Fruit fly (Drosophila melanogaster) whole organism, embryonic: ENCODE data around the gene CG17139.

Experiments
- Abd-B ChIP-seq: fragments of 200-800 bp; sonication (Bioruptor generic); optimal IDR thresholded peaks from 2 replicates; lab custom pipeline; 2018; ENCODE audit warnings: missing biosample characterization, mild to moderate bottlenecking, missing genetic modification characterization, moderate library complexity
- Aef1 ChIP-seq: fragments of 200-800 bp; sonication (Bioruptor generic); IDR thresholded peaks from 3 replicates; pipeline ENCODE4 v1.3.6; 2022; ENCODE audit warnings: missing biosample characterization, missing genetic modification characterization
- BEAF-32 ChIP-seq: fragments of 200-800 bp; sonication (Bioruptor generic); optimal IDR thresholded peaks from 3 replicates; lab custom pipeline; 2017; ENCODE audit warnings: missing biosample characterization, missing genetic modification characterization, mild to moderate bottlenecking, moderate library complexity, missing genetic modification reagents
- Bdp1 ChIP-seq: fragments of 200-800 bp; sonication (Bioruptor generic); optimal IDR thresholded peaks from 3 replicates; lab custom pipeline; 2016; ENCODE audit warnings: missing biosample characterization, missing genetic modification characterization
- BtbVII ChIP-seq: fragments of 200-800 bp; sonication (Bioruptor generic); optimal IDR thresholded peaks from 3 replicates; lab custom pipeline; 2017; ENCODE audit warnings: missing biosample characterization, mild to moderate bottlenecking, missing genetic modification characterization
- CG10462 ChIP-seq: fragments of 200-800 bp; sonication (Bioruptor generic); optimal IDR thresholded peaks from 2 replicates; lab custom pipeline; 2016; ENCODE audit warnings: missing biosample characterization, missing genetic modification characterization
- CG11560 ChIP-seq: fragments of 200-800 bp; sonication (Bioruptor generic); IDR thresholded peaks from 3 replicates; pipeline ENCODE4 v1.3.6; 2022; ENCODE audit warnings: missing biosample characterization, missing genetic modification characterization
- CG13424 ChIP-seq: fragments of 200-800 bp; sonication (Bioruptor generic); optimal IDR thresholded peaks from 2 replicates; lab custom pipeline; 2019; ENCODE audit warnings: missing biosample characterization, mild to moderate bottlenecking, missing genetic modification characterization, moderate library complexity
- CG13775 ChIP-seq: fragments of 200-800 bp; sonication (Bioruptor generic); optimal IDR thresholded peaks from 3 replicates; lab custom pipeline; 2017; ENCODE audit warnings: missing biosample characterization, mild to moderate bottlenecking, missing genetic modification characterization
- CG15011 ChIP-seq: fragments of 200-800 bp; sonication (Bioruptor generic); optimal IDR thresholded peaks from 3 replicates; lab custom pipeline; 2018; ENCODE audit warnings: missing biosample characterization, mild to moderate bottlenecking, missing genetic modification characterization
- CG15073 ChIP-seq: fragments of 200-800 bp; sonication (Bioruptor generic); optimal IDR thresholded peaks from 2 replicates; lab custom pipeline; 2016; ENCODE audit warnings: missing biosample characterization, missing genetic modification characterization
- CG1529 ChIP-seq: fragments of 200-800 bp; sonication (Bioruptor generic); optimal IDR thresholded peaks from 3 replicates; lab custom pipeline; 2018; ENCODE audit warnings: missing biosample characterization, missing genetic modification characterization
- CG15479 ChIP-seq: fragments of 200-800 bp; sonication (Bioruptor generic); optimal IDR thresholded peaks from 3 replicates; lab custom pipeline; 2019; ENCODE audit warnings: missing biosample characterization, mild to moderate bottlenecking, missing genetic modification characterization, moderate library complexity
- CG30403 ChIP-seq: fragments of 200-800 bp; sonication (Bioruptor generic); optimal IDR thresholded peaks from 3 replicates; lab custom pipeline; 2016; ENCODE audit warnings: missing biosample characterization, missing genetic modification characterization
- CG30431 ChIP-seq: fragments of 200-800 bp; sonication (Bioruptor generic); optimal IDR thresholded peaks from 2 replicates; lab custom pipeline; 2017; ENCODE audit warnings: missing biosample characterization, missing genetic modification characterization
- CG3281 ChIP-seq: fragments of 200-800 bp; sonication (Bioruptor generic); optimal IDR thresholded peaks from 3 replicates; lab custom pipeline; 2017; ENCODE audit warnings: missing biosample characterization, mild to moderate bottlenecking, missing genetic modification characterization
- CG34224 ChIP-seq: fragments of 200-800 bp; sonication (Bioruptor generic); IDR thresholded peaks from 3 replicates; pipeline ENCODE4 v1.3.6; 2022; ENCODE audit warnings: missing biosample characterization, missing genetic modification characterization; ENCODE audit not compliant: partially characterized antibody
- CG4360 ChIP-seq: fragments of 200-800 bp; sonication (Bioruptor generic); IDR thresholded peaks from 2 replicates; pipeline ENCODE4 v1.3.6; 2022; ENCODE audit warnings: missing biosample characterization, missing genetic modification characterization
- CG6254 ChIP-seq: fragments of 200-800 bp; sonication (Bioruptor generic); optimal IDR thresholded peaks from 3 replicates; lab custom pipeline; 2017; ENCODE audit warnings: mild to moderate bottlenecking, missing biosample characterization, missing genetic modification reagents, missing genetic modification characterization
- CG6683 ChIP-seq: fragments of 200-800 bp; sonication (Bioruptor generic); optimal IDR thresholded peaks from 2 replicates; lab custom pipeline; 2017; ENCODE audit warnings: missing biosample characterization, mild to moderate bottlenecking, missing genetic modification characterization, missing genetic modification reagents
- CG6854 ChIP-seq: fragments of 200-800 bp; sonication (Bioruptor generic); optimal IDR thresholded peaks from 3 replicates; lab custom pipeline; 2017; ENCODE audit warnings: missing biosample characterization, mild to moderate bottlenecking, missing genetic modification characterization
- CG7556 ChIP-seq: fragments of 200-800 bp; sonication (Bioruptor generic); optimal IDR thresholded peaks from 2 replicates; lab custom pipeline; 2017; ENCODE audit warnings: missing biosample characterization, mild to moderate bottlenecking, missing genetic modification characterization
- Ets65A ChIP-seq: fragments of 200-800 bp; sonication (Bioruptor generic); peaks from one replicate; lab custom pipeline; 2016; ENCODE audit warnings: missing biosample characterization, missing genetic modification characterization
- Med ChIP-seq: fragments of 200-800 bp; sonication (Bioruptor generic); peaks from one replicate; lab custom pipeline; 2016; ENCODE audit warnings: missing biosample characterization, missing genetic modification characterization, mild to moderate bottlenecking, inconsistent platforms, moderate library complexity
- Meics ChIP-seq: fragments of 200-800 bp; sonication (Bioruptor generic); optimal IDR thresholded peaks from 2 replicates; lab custom pipeline; 2017; ENCODE audit warnings: missing biosample characterization, mild to moderate bottlenecking, missing genetic modification characterization
- Optix ChIP-seq: fragments of 200-800 bp; sonication (Bioruptor generic); IDR thresholded peaks from 3 replicates; pipeline ENCODE4 v1.3.6; 2022; ENCODE audit warnings: missing biosample characterization, missing genetic modification characterization
- Pdp1 ChIP-seq, 2 experiments: fragments of 200-800 bp; sonication (Bioruptor generic); optimal IDR thresholded peaks; 3 replicates each; lab custom pipeline; 2016; ENCODE audit warnings: missing biosample characterization in 2 of 2, missing genetic modification characterization in 2 of 2, mild to moderate bottlenecking in 1 of 2, moderate library complexity in 1 of 2
- Rx ChIP-seq: fragments of 200-800 bp; sonication (Bioruptor generic); IDR thresholded peaks from 2 replicates; pipeline ENCODE4 v1.3.6; 2022; ENCODE audit warnings: missing biosample characterization, missing genetic modification characterization
- Sry-β ChIP-seq: fragments of 200-800 bp; sonication (Bioruptor generic); optimal IDR thresholded peaks from 2 replicates; lab custom pipeline; 2018; ENCODE audit warnings: missing biosample characterization, mild to moderate bottlenecking, missing genetic modification characterization, moderate library complexity
- ab ChIP-seq: fragments of 200-800 bp; sonication (Bioruptor generic); optimal IDR thresholded peaks from 2 replicates; lab custom pipeline; 2016; ENCODE audit warnings: missing biosample characterization, missing genetic modification characterization
- cad ChIP-seq: fragments of >200 bp; optimal IDR thresholded peaks from 2 replicates; lab custom pipeline; 2017; ENCODE audit warnings: missing biosample characterization, missing genetic modification characterization
- caup ChIP-seq: fragments of 200-800 bp; sonication (Bioruptor generic); optimal IDR thresholded peaks from 3 replicates; lab custom pipeline; 2017; ENCODE audit warnings: missing biosample characterization, mild to moderate bottlenecking, missing genetic modification characterization, moderate library complexity; ENCODE audit not compliant: severe bottlenecking
- fu2 ChIP-seq: fragments of 200-800 bp; sonication (Bioruptor generic); optimal IDR thresholded peaks from 2 replicates; lab custom pipeline; 2016; ENCODE audit warnings: missing biosample characterization, missing genetic modification characterization
- gcm2 ChIP-seq: fragments of 200-800 bp; sonication (Bioruptor generic); optimal IDR thresholded peaks from 2 replicates; lab custom pipeline; 2016; ENCODE audit warnings: missing biosample characterization, missing genetic modification characterization
- gsb-n ChIP-seq: fragments of 200-800 bp; sonication (Bioruptor generic); optimal IDR thresholded peaks from 3 replicates; lab custom pipeline; 2018; ENCODE audit warnings: missing biosample characterization, mild to moderate bottlenecking, missing genetic modification characterization
- jumu ChIP-seq: fragments of 200-800 bp; sonication (Bioruptor generic); optimal IDR thresholded peaks from 3 replicates; lab custom pipeline; 2016; ENCODE audit warnings: missing biosample characterization, missing genetic modification characterization
- ken ChIP-seq: fragments of 200-800 bp; sonication (Bioruptor generic); IDR thresholded peaks from 3 replicates; pipeline ENCODE4 v1.3.6; 2022; ENCODE audit warnings: missing biosample characterization, missing genetic modification characterization
- kni ChIP-seq: fragments of 200-800 bp; sonication (Bioruptor generic); optimal IDR thresholded peaks from 3 replicates; lab custom pipeline; 2017; ENCODE audit warnings: mild to moderate bottlenecking, missing biosample characterization, missing genetic modification reagents, missing genetic modification characterization
- luna ChIP-seq: fragments of 200-800 bp; sonication (Bioruptor generic); optimal IDR thresholded peaks from 2 replicates; lab custom pipeline; 2016; ENCODE audit warnings: missing biosample characterization, missing genetic modification characterization
- maf-S ChIP-seq: fragments of 200-800 bp; sonication (Bioruptor generic); optimal IDR thresholded peaks from 2 replicates; lab custom pipeline; 2016; ENCODE audit warnings: missing biosample characterization, missing genetic modification characterization
- org-1 ChIP-seq: fragments of 200-800 bp; sonication (Bioruptor generic); optimal IDR thresholded peaks from 2 replicates; lab custom pipeline; 2017; ENCODE audit warnings: missing biosample characterization, missing genetic modification characterization
- pita ChIP-seq: fragments of 200-800 bp; sonication (Bioruptor generic); optimal IDR thresholded peaks from 2 replicates; lab custom pipeline; 2017; ENCODE audit warnings: missing biosample characterization, mild to moderate bottlenecking, missing genetic modification characterization
- pzg ChIP-seq: fragments of 200-800 bp; sonication (Bioruptor generic); optimal IDR thresholded peaks from 3 replicates; lab custom pipeline; 2018; ENCODE audit warnings: missing biosample characterization, mild to moderate bottlenecking, missing genetic modification characterization, moderate library complexity
- scrt ChIP-seq: fragments of 200-800 bp; sonication (Bioruptor generic); optimal IDR thresholded peaks from 2 replicates; lab custom pipeline; 2018; ENCODE audit warnings: missing biosample characterization, mild to moderate bottlenecking, missing genetic modification characterization, moderate library complexity
- sob ChIP-seq: fragments of 200-800 bp; sonication (Bioruptor generic); IDR thresholded peaks from 2 replicates; pipeline ENCODE4 v1.3.6; 2022; ENCODE audit warnings: missing biosample characterization, missing genetic modification characterization
- vfl ChIP-seq: fragments of 200-800 bp; sonication (Bioruptor generic); optimal IDR thresholded peaks from 2 replicates; lab custom pipeline; 2016; ENCODE audit warnings: missing biosample characterization, missing genetic modification characterization
- vnd ChIP-seq: fragments of 200-800 bp; sonication (Bioruptor generic); IDR thresholded peaks from 3 replicates; pipeline ENCODE4 v1.3.6; 2022; ENCODE audit warnings: missing biosample characterization, missing genetic modification characterization; ENCODE audit not compliant: partially characterized antibody

Gene CG17139

DNA sequence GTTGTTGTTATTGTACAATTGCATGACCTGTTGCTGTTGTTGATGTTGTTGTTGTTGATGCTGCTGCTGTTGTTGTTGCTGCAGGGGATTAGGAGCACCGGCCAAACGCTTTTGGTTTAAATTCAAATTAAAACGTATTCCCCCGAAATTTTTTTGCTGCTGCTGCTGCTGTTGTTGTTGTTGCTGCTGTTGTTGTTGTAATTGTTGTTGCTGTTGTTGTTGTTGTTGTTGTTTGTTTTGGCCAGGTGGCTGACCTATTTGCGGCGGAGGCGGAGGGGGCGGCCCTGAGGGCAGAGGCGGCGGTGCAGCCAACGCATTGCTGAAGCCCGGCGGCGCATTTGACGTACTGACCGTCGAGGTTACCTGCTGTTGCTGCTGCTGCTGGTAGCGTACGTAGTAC lies 3.8 kb downstream of the CG17139 start:
- TF ChIP-seq CG6683 (GFP tag; lab: Kevin White, UChicago) (no peak), Rx (GFP tag; lab: Robert Waterston, UW) (no peak), CG4360 (GFP tag; lab: Robert Waterston, UW) (peak; percentile 93), CG10462 (GFP tag; lab: Kevin White, UChicago) (no peak)
- TF ChIP-seq, all 482 proteins: peak for 1

DNA sequence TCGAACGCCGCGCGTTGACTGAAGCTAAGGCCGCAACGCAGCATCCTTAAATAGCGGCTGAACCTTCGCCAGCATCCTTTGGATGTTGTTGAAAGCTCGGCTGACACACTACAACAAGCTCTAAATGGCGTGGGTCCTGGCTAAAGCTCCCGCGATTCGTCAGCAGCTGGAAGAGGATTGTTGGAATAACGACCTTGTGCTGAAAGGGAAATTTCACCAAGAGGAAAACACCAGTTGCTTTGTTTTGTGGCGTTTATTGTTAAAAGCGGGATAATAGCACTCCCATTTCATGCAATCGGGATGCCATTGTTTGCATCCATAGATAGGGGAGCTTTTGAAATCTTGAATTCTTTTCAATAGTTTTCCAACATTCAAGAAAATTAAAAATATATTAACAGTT lies 8.0 kb downstream of the CG17139 start, which contains the start of gene Nos:
Nos (minus strand) TSS at position 21 of the 400 bp plus-strand sequence.
- TF ChIP-seq jumu (no peak), CG11560 (tag; lab: Robert Waterston, UW) (no peak), CG15479 (GFP tag; lab: Kevin White, UChicago) (no peak), BEAF-32 (GFP tag; lab: Kevin White, UChicago) (no peak), vfl (GFP tag; lab: Kevin White, UChicago) (no peak), Abd-B (GFP tag; lab: Kevin White, UChicago) (no peak), sob (no peak), CG30431 (GFP tag; lab: Kevin White, UChicago) (no peak), Bdp1 (GFP tag; lab: Kevin White, UChicago) (no peak), CG13775 (GFP tag; lab: Kevin White, UChicago) (no peak), gsb-n (tag; lab: Kevin White, UChicago) (no peak), vnd (no peak), org-1 (GFP tag; lab: Kevin White, UChicago) (no peak), scrt (GFP tag; lab: Kevin White, UChicago) (peak; percentile 95), pzg (GFP tag; lab: Kevin White, UChicago) (peak; percentile 11), maf-S (GFP tag; lab: Kevin White, UChicago) (no peak)

DNA sequence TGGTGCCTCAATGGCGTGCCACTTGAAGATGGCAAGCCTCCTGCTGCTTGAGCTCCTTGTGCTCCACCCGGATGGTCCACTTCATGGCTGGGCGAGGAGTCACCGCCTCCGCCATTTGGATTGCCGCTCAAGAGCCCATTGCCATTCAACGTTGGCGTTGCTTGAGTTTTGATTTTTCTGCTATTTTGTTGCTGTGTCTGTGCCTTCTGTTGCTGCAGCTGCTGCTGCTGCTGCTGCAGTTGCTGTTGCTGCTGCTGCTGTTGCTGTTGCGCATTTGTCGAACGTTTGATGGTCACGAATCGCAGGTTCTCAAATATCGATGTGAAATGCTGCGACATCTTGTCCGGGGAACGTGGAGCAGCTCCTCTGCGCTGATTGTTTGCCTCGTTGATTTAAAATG lies 13.9 kb downstream of the CG17139 start:
- TF ChIP-seq Ets65A (GFP tag; lab: Kevin White, UChicago) (peak; percentile 79), CG30403 (no peak), fu2 (no peak)
- TF ChIP-seq, all 482 proteins: peak for 1

- peak; percentile 35 for TF ChIP-seq CG15011 (GFP tag; lab: Kevin White, UChicago)
- no peak for TF ChIP-seq luna (GFP tag; lab: Kevin White, UChicago)
- TF ChIP-seq pita (GFP tag; lab: Kevin White, UChicago), result no peak
- no peak for TF ChIP-seq ken (GFP tag; lab: Robert Waterston, UW)
- TF ChIP-seq Optix, result no peak
- TF ChIP-seq cad, result no peak
- TF ChIP-seq Pdp1 (GFP tag; optimal IDR thresholded peaks at IDR 0.05; lab: Kevin White, UChicago), result no peak
- TF ChIP-seq ab, result no peak
- no peak for TF ChIP-seq CG34224
- TF ChIP-seq CG1529 (GFP tag; lab: Kevin White, UChicago), result no peak
- peak; percentile 30 for TF ChIP-seq caup (GFP tag; lab: Kevin White, UChicago)
- no peak for TF ChIP-seq CG13424 (tag; lab: Kevin White, UChicago)
- TF ChIP-seq kni (GFP tag; lab: Kevin White, UChicago), result no peak
- no peak for TF ChIP-seq Sry-β (GFP tag; lab: Kevin White, UChicago)
- TF ChIP-seq CG6254 (GFP tag; lab: Kevin White, UChicago), result no peak
- peak; percentile 12 for TF ChIP-seq CG6854 (GFP tag; lab: Kevin White, UChicago)
- TF ChIP-seq CG3281 (GFP tag; lab: Kevin White, UChicago), result peak; percentile 12
- no peak for TF ChIP-seq Aef1
- TF ChIP-seq gcm2, result no peak
- TF ChIP-seq Med (GFP tag; lab: Kevin White, UChicago), result peak; percentile 67
- TF ChIP-seq vfl (GFP tag; lab: Kevin White, UChicago), result no peak
- TF ChIP-seq BtbVII (GFP tag; lab: Kevin White, UChicago), result peak; percentile 3
- TF ChIP-seq Meics, result peak; percentile 49
- TF ChIP-seq CG7556 (GFP tag; lab: Kevin White, UChicago), result no peak
- no peak for TF ChIP-seq Abd-B (GFP tag; lab: Kevin White, UChicago)
- TF ChIP-seq CG15073 (GFP tag; lab: Kevin White, UChicago), result no peak
Measured at dm6 chr2L:10822620-10823019, 22.8 kb downstream of the CG17139 start.
